Worm (Caenorhabditis elegans): ENCODE measurements around the gene W08G11.1.

DNA sequence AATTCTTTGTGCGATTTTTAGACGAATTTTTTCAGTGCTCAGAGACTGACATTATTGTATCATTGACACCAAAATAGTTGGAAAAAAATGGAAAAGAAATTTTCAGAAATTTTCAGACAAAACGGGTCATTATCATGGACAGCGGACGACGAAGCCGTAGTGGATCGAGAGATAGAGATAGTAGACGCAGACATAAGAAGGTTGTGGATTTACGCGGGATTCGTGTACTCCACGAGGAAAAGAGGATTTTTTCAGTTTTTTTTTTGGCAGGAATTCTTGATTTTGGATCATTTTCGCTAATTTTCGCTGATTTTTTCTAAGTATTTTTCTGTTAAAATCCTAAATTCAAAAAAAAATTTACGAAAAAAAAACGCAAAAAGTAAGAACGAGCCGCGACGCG is 20.7 kb downstream of the W08G11.1 start, which contains the start of gene W08G11.3:
- TF ChIP-seq W03F9.2 (tag; optimal IDR thresholded peaks at IDR 0.05) (no peak), dao-5 (tag; optimal IDR thresholded peaks at IDR 0.05) (no peak)

Measured in whole organism, L4/young adult.